Fruit fly (Drosophila melanogaster) whole organism, embryonic: Measurements from ENCODE around the gene Arv1.

Experiments used
- ATbp ChIP-seq: fragments of 200-800 bp; sonication (Bioruptor generic); optimal IDR thresholded peaks from 2 replicates; lab custom pipeline; 2017; ENCODE audit warnings: missing biosample characterization, mild to moderate bottlenecking, missing genetic modification characterization, missing genetic modification reagents
- BEAF-32 ChIP-seq: fragments of 200-800 bp; sonication (Bioruptor generic); optimal IDR thresholded peaks from 3 replicates; lab custom pipeline; 2017; ENCODE audit warnings: missing biosample characterization, missing genetic modification characterization, mild to moderate bottlenecking, moderate library complexity, missing genetic modification reagents
- CG10209 ChIP-seq: fragments of 200-800 bp; sonication (Bioruptor generic); optimal IDR thresholded peaks from 3 replicates; lab custom pipeline; 2017; ENCODE audit warnings: missing biosample characterization, mild to moderate bottlenecking, missing genetic modification characterization, missing genetic modification reagents
- CG1233 ChIP-seq: fragments of 200-800 bp; sonication (Bioruptor generic); optimal IDR thresholded peaks from 4 replicates; lab custom pipeline; 2018; ENCODE audit warnings: missing biosample characterization, mild to moderate bottlenecking, missing genetic modification characterization
- CG13624 ChIP-seq: fragments of 200-800 bp; sonication (Bioruptor generic); optimal IDR thresholded peaks from 2 replicates; lab custom pipeline; 2016; ENCODE audit warnings: missing biosample characterization, missing genetic modification characterization
- CG13894 ChIP-seq: fragments of 200-800 bp; sonication (Bioruptor generic); optimal IDR thresholded peaks from 3 replicates; lab custom pipeline; 2018; ENCODE audit warnings: missing biosample characterization, mild to moderate bottlenecking, missing genetic modification characterization, moderate library complexity
- CG1603 ChIP-seq: fragments of 200-800 bp; sonication (Bioruptor generic); optimal IDR thresholded peaks from 2 replicates; lab custom pipeline; 2019; ENCODE audit warnings: missing biosample characterization, mild to moderate bottlenecking, missing genetic modification characterization, moderate library complexity
- CG18011 ChIP-seq: fragments of 200-800 bp; sonication (Bioruptor generic); optimal IDR thresholded peaks from 2 replicates; lab custom pipeline; 2017; ENCODE audit warnings: missing biosample characterization, missing genetic modification characterization, mild to moderate bottlenecking, moderate library complexity, missing genotype
- CG33557 ChIP-seq: fragments of 200-800 bp; sonication (Bioruptor generic); optimal IDR thresholded peaks from 2 replicates; lab custom pipeline; 2019; ENCODE audit warnings: missing biosample characterization, mild to moderate bottlenecking, missing genetic modification characterization, moderate library complexity
- CG34422 ChIP-seq: fragments of 200-800 bp; sonication (Bioruptor generic); IDR thresholded peaks from 3 replicates; pipeline ENCODE4 v1.3.6; 2022; ENCODE audit warnings: missing biosample characterization, missing genetic modification characterization
- CG4707 ChIP-seq: fragments of 200-800 bp; sonication (Bioruptor generic); optimal IDR thresholded peaks from 2 replicates; lab custom pipeline; 2018; ENCODE audit warnings: missing biosample characterization, mild to moderate bottlenecking, missing genetic modification characterization, moderate library complexity
- CG7271 ChIP-seq: fragments of 200-800 bp; sonication (Bioruptor generic); optimal IDR thresholded peaks from 2 replicates; lab custom pipeline; 2018; ENCODE audit warnings: missing biosample characterization, mild to moderate bottlenecking, missing genetic modification characterization, moderate library complexity
- CG7357 ChIP-seq: fragments of 200-800 bp; sonication (Bioruptor generic); IDR thresholded peaks from 3 replicates; pipeline ENCODE4 v1.3.6; 2022; ENCODE audit warnings: missing biosample characterization, missing genetic modification characterization
- CG7786 ChIP-seq: fragments of 200-800 bp; sonication (Bioruptor generic); optimal IDR thresholded peaks from 2 replicates; lab custom pipeline; 2016; ENCODE audit warnings: missing biosample characterization, missing genetic modification characterization
- CG8089 ChIP-seq: fragments of 200-800 bp; sonication (Bioruptor generic); optimal IDR thresholded peaks from 3 replicates; lab custom pipeline; 2016; ENCODE audit warnings: missing biosample characterization, missing genetic modification characterization
- CG8281 ChIP-seq: fragments of 200-800 bp; sonication (Bioruptor generic); optimal IDR thresholded peaks from 2 replicates; lab custom pipeline; 2018; ENCODE audit warnings: missing biosample characterization, mild to moderate bottlenecking, missing genetic modification characterization, moderate library complexity
- Camta ChIP-seq: fragments of 200-800 bp; sonication (Bioruptor generic); optimal IDR thresholded peaks from 2 replicates; lab custom pipeline; 2016; ENCODE audit warnings: missing biosample characterization, missing genetic modification characterization
- D19B ChIP-seq: fragments of 200-800 bp; sonication (Bioruptor generic); optimal IDR thresholded peaks from 2 replicates; lab custom pipeline; 2017; ENCODE audit warnings: missing biosample characterization, mild to moderate bottlenecking, missing genetic modification characterization
- Doc2 ChIP-seq: fragments of 200-800 bp; sonication (Bioruptor generic); IDR thresholded peaks from 2 replicates; pipeline ENCODE4 v1.3.6; 2022; ENCODE audit warnings: missing biosample characterization, missing genetic modification characterization
- Doc3 ChIP-seq: fragments of 200-800 bp; sonication (Bioruptor generic); IDR thresholded peaks from 3 replicates; pipeline ENCODE4 v1.3.6; 2022; ENCODE audit warnings: missing biosample characterization, missing genetic modification characterization; ENCODE audit not compliant: partially characterized antibody
- E2f1 ChIP-seq: fragments of 200-800 bp; sonication (Bioruptor generic); IDR thresholded peaks from 2 replicates; pipeline ENCODE4 v1.3.6; 2022; ENCODE audit warnings: missing biosample characterization, missing genetic modification characterization
- Ets97D ChIP-seq: fragments of 200-800 bp; sonication (Bioruptor generic); optimal IDR thresholded peaks from 3 replicates; lab custom pipeline; 2016; ENCODE audit warnings: missing biosample characterization, missing genetic modification characterization
- Fer2 ChIP-seq: fragments of 200-800 bp; sonication (Bioruptor generic); optimal IDR thresholded peaks from 2 replicates; lab custom pipeline; 2018; ENCODE audit warnings: missing biosample characterization, mild to moderate bottlenecking, missing genetic modification characterization, moderate library complexity
- Myb ChIP-seq: fragments of 200-800 bp; sonication (Bioruptor generic); optimal IDR thresholded peaks from 2 replicates; lab custom pipeline; 2016; ENCODE audit warnings: missing biosample characterization, missing genetic modification characterization
- Opbp ChIP-seq: fragments of 200-800 bp; sonication (Bioruptor generic); IDR thresholded peaks from 3 replicates; pipeline ENCODE4 v1.3.6; 2022; ENCODE audit warnings: missing biosample characterization, missing genetic modification characterization; ENCODE audit not compliant: partially characterized antibody
- Pdp1 ChIP-seq, 2 experiments: fragments of 200-800 bp; sonication (Bioruptor generic); optimal IDR thresholded peaks; 3 replicates each; lab custom pipeline; 2016; ENCODE audit warnings: missing biosample characterization in 2 of 2, missing genetic modification characterization in 2 of 2, mild to moderate bottlenecking in 1 of 2, moderate library complexity in 1 of 2
- Rfx ChIP-seq: fragments of 200-800 bp; sonication (Bioruptor generic); IDR thresholded peaks from 2 replicates; pipeline ENCODE4 v1.3.6; 2022; ENCODE audit warnings: missing biosample characterization, missing genetic modification characterization
- Sry-δ ChIP-seq: fragments of 200-800 bp; sonication (Bioruptor generic); optimal IDR thresholded peaks from 2 replicates; lab custom pipeline; 2016; ENCODE audit warnings: missing biosample characterization, missing genetic modification characterization
- Ssrp ChIP-seq: fragments of 200-800 bp; sonication (Bioruptor generic); optimal IDR thresholded peaks from 2 replicates; lab custom pipeline; 2018; ENCODE audit warnings: missing biosample characterization, mild to moderate bottlenecking, missing genetic modification characterization, moderate library complexity
- amos ChIP-seq: fragments of 200-800 bp; sonication (Bioruptor generic); IDR thresholded peaks from 2 replicates; pipeline ENCODE4 v1.3.6; 2022; ENCODE audit warnings: missing biosample characterization, missing genetic modification characterization; ENCODE audit not compliant: partially characterized antibody
- ara ChIP-seq: fragments of 200-800 bp; sonication (Bioruptor generic); IDR thresholded peaks from 2 replicates; pipeline ENCODE4 v1.3.6; 2022; ENCODE audit warnings: missing biosample characterization, missing genetic modification characterization
- bigmax ChIP-seq: fragments of 200-800 bp; sonication (Bioruptor generic); optimal IDR thresholded peaks from 2 replicates; lab custom pipeline; 2018; ENCODE audit warnings: missing biosample characterization, mild to moderate bottlenecking, missing genetic modification characterization
- crc ChIP-seq: fragments of 200-800 bp; sonication (Bioruptor generic); optimal IDR thresholded peaks from 2 replicates; lab custom pipeline; 2016; ENCODE audit warnings: missing biosample characterization, missing genetic modification characterization
- croc ChIP-seq: fragments of 200-800 bp; sonication (Bioruptor generic); conservative IDR thresholded peaks from 3 replicates; pipeline ENCODE4 v1.3.6; 2022; ENCODE audit warnings: missing biosample characterization, missing genetic modification characterization
- crp ChIP-seq, 2 experiments: fragments of 200-800 bp; sonication (Bioruptor generic); optimal IDR thresholded peaks; 2 replicates in 1 of 2; 3 replicates in 1 of 2; lab custom pipeline; 2017; ENCODE audit warnings: missing biosample characterization in 2 of 2, missing genetic modification characterization in 2 of 2, mild to moderate bottlenecking in 1 of 2, moderate library complexity in 1 of 2
- cwo ChIP-seq: fragments of 200-800 bp; sonication (Bioruptor generic); optimal IDR thresholded peaks from 3 replicates; lab custom pipeline; 2017; ENCODE audit warnings: missing biosample characterization, missing genetic modification characterization, mild to moderate bottlenecking, moderate library complexity, missing genetic modification reagents
- da ChIP-seq: fragments of 200-800 bp; sonication (Bioruptor generic); optimal IDR thresholded peaks from 2 replicates; lab custom pipeline; 2016; ENCODE audit warnings: missing biosample characterization, missing genetic modification characterization
- dimm ChIP-seq: fragments of 200-800 bp; sonication (Bioruptor generic); IDR thresholded peaks from 2 replicates; pipeline ENCODE4 v1.3.6; 2022; ENCODE audit warnings: missing biosample characterization, missing genetic modification characterization
- ems ChIP-seq: fragments of 200-800 bp; sonication (Bioruptor generic); optimal IDR thresholded peaks from 3 replicates; lab custom pipeline; 2016; ENCODE audit warnings: missing biosample characterization, missing genetic modification characterization
- gsb-n ChIP-seq: fragments of 200-800 bp; sonication (Bioruptor generic); optimal IDR thresholded peaks from 3 replicates; lab custom pipeline; 2018; ENCODE audit warnings: missing biosample characterization, mild to moderate bottlenecking, missing genetic modification characterization
- knrl ChIP-seq: fragments of 200-800 bp; sonication (Bioruptor generic); IDR thresholded peaks from 3 replicates; pipeline ENCODE4 v1.3.6; 2022; ENCODE audit warnings: missing biosample characterization, missing genetic modification characterization; ENCODE audit not compliant: partially characterized antibody
- lilli ChIP-seq: fragments of 200-800 bp; sonication (Bioruptor generic); optimal IDR thresholded peaks from 3 replicates; lab custom pipeline; 2016; ENCODE audit warnings: missing biosample characterization, missing genetic modification characterization
- pzg ChIP-seq: fragments of 200-800 bp; sonication (Bioruptor generic); optimal IDR thresholded peaks from 3 replicates; lab custom pipeline; 2018; ENCODE audit warnings: missing biosample characterization, mild to moderate bottlenecking, missing genetic modification characterization, moderate library complexity
- slbo ChIP-seq: fragments of 200-800 bp; sonication (Bioruptor generic); IDR thresholded peaks from 2 replicates; pipeline ENCODE4 v1.3.6; 2022; ENCODE audit warnings: missing biosample characterization, missing genetic modification characterization
- sob ChIP-seq: fragments of 200-800 bp; sonication (Bioruptor generic); IDR thresholded peaks from 2 replicates; pipeline ENCODE4 v1.3.6; 2022; ENCODE audit warnings: missing biosample characterization, missing genetic modification characterization
- tup ChIP-seq: fragments of 200-800 bp; sonication (Bioruptor generic); optimal IDR thresholded peaks from 2 replicates; lab custom pipeline; 2016; ENCODE audit warnings: missing biosample characterization, mild to moderate bottlenecking, missing genetic modification characterization, moderate library complexity
- zen2 ChIP-seq: fragments of 200-800 bp; sonication (Bioruptor generic); IDR thresholded peaks from 3 replicates; pipeline ENCODE4 v1.3.6; 2022; ENCODE audit warnings: missing biosample characterization, missing genetic modification characterization; ENCODE audit not compliant: partially characterized antibody
- zfh1 ChIP-seq: fragments of 200-800 bp; sonication (Bioruptor generic); IDR thresholded peaks from 3 replicates; pipeline ENCODE4 v1.3.6; 2022; ENCODE audit warnings: missing biosample characterization, missing genetic modification characterization

Gene Arv1

DNA sequence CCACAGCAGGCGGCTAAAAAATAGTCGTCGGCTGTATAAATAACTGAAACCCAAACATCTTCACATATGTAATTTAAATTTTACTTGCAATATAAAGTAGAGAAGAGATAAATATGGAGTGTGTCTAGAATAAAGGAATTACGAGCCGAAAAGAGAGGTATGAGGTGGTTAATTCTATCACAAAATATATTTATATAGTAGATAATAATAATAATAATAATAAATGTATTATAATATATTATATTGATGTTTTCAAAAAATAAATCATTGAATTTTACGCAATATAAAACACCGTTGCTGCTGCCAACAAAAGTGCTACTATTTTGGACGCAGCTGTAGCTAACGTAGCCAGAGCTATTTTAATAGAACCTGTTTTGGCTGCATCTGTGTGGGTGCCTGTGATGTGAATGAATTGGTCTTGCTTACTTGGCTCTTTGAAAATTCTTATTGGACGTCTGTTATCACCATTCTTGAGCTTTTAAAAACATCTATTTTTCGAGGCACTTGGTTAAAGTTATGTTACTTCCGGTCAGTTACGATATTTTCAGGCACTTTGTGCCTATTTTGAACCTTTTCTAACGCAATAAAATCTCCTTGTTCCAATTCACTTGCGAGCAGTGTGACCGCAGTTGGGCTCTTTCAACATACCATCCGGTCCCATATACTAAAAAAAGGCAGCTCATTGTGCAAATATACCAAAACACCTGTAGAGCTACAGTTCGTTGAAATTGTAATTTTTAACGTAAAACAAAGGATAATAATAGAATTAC lies 32.1 kb downstream of the Arv1 start, which contains the start of gene Hr78 (continued):
- no peak for TF ChIP-seq tup (GFP tag; lab: Kevin White, UChicago)
- peak; percentile 29 for TF ChIP-seq BEAF-32 (GFP tag; lab: Kevin White, UChicago)
- peak; percentile 44 for TF ChIP-seq CG4707 (GFP tag; lab: Kevin White, UChicago)
- TF ChIP-seq CG7271 (tag; lab: Kevin White, UChicago): peak; percentile 71
- TF ChIP-seq Rfx (GFP tag; lab: Robert Waterston, UW): peak; percentile 72
- no peak for TF ChIP-seq CG8089 (GFP tag; lab: Kevin White, UChicago)
- TF ChIP-seq croc (GFP tag; lab: Robert Waterston, UW): peak; percentile 70
- no peak for TF ChIP-seq Camta
- TF ChIP-seq CG18011 (GFP tag; lab: Kevin White, UChicago): peak; percentile 54
- TF ChIP-seq CG8281 (tag; lab: Kevin White, UChicago): peak; percentile 62
- peak; percentile 84 for TF ChIP-seq CG1233 (GFP tag; lab: Kevin White, UChicago)
- no peak for TF ChIP-seq Doc3 (GFP tag; lab: Robert Waterston, UW)
- TF ChIP-seq E2f1 (GFP tag; lab: Robert Waterston, UW): no peak; the same call in none of the 2 replicates
- TF ChIP-seq crp (GFP tag; optimal IDR thresholded peaks at IDR 0.05; lab: Kevin White, UChicago): peak in 1 of 2 experiments; percentile 4
- TF ChIP-seq cwo (GFP tag; lab: Kevin White, UChicago): peak; percentile 84
- peak in 1 of 2 experiments; percentile 20 for TF ChIP-seq Pdp1 (GFP tag; optimal IDR thresholded peaks at IDR 0.05; lab: Kevin White, UChicago)
- TF ChIP-seq CG13624 (GFP tag; lab: Kevin White, UChicago): no peak
- peak; percentile 25 for TF ChIP-seq CG7786 (GFP tag; lab: Kevin White, UChicago)
- peak; percentile 74 for TF ChIP-seq slbo (GFP tag; lab: Robert Waterston, UW)
- TF ChIP-seq Doc2 (GFP tag; lab: Robert Waterston, UW): no peak
- TF ChIP-seq CG13894: no peak
- peak; percentile 79 for TF ChIP-seq ATbp (GFP tag; lab: Kevin White, UChicago)
- TF ChIP-seq crc (GFP tag; lab: Kevin White, UChicago): no peak
- peak; percentile 55 for TF ChIP-seq ara (GFP tag; lab: Robert Waterston, UW)
- no peak for TF ChIP-seq zen2 (GFP tag; lab: Robert Waterston, UW)
- TF ChIP-seq zfh1 (GFP tag; lab: Robert Waterston, UW): peak; percentile 71
- TF ChIP-seq Fer2 (tag; lab: Kevin White, UChicago): peak; percentile 56
- TF ChIP-seq CG33557 (GFP tag; lab: Kevin White, UChicago): peak; percentile 67
- peak; percentile 78 for TF ChIP-seq Ssrp (tag; lab: Kevin White, UChicago)
- no peak for TF ChIP-seq Sry-δ
- TF ChIP-seq Ets97D (GFP tag; lab: Kevin White, UChicago): peak; percentile 63
- peak; percentile 51; the same call in 2 of the 3 replicates for TF ChIP-seq CG34422 (GFP tag; lab: Robert Waterston, UW)
- TF ChIP-seq lilli: peak; percentile 3
- peak; percentile 79 for TF ChIP-seq gsb-n (tag; lab: Kevin White, UChicago)
- 0 out of 3 replicates have a peak, but pooled peaks have one; percentile 52 for TF ChIP-seq CG7357 (GFP tag; lab: Robert Waterston, UW)
- TF ChIP-seq CG10209: peak; percentile 88
- TF ChIP-seq amos: peak; percentile 18; the same call in 1 of the 2 replicates
- no peak for TF ChIP-seq ems
- TF ChIP-seq bigmax (GFP tag; lab: Kevin White, UChicago): no peak
- TF ChIP-seq CG1603: peak; percentile 41
- TF ChIP-seq da: no peak
- peak; percentile 63 for TF ChIP-seq pzg (GFP tag; lab: Kevin White, UChicago)
- no peak for TF ChIP-seq dimm
- peak; percentile 69 for TF ChIP-seq D19B (GFP tag; lab: Kevin White, UChicago)
- 0 out of 3 replicates have a peak, but pooled peaks have one; percentile 48 for TF ChIP-seq Opbp
- TF ChIP-seq Myb (GFP tag; lab: Kevin White, UChicago): peak; percentile 9
- peak; percentile 55 for TF ChIP-seq sob
- no peak for TF ChIP-seq knrl
